Fruit fly (Drosophila melanogaster) whole organism, embryonic: ENCODE measurements around the gene eIF2gamma.
A peak's percentile ranks its signal among the peaks of the same experiment; 100 is the strongest.

Source experiments
- B-H1 ChIP-seq: fragments of 200-800 bp; sonication (Bioruptor generic); IDR thresholded peaks from 3 replicates; pipeline ENCODE4 v1.3.6; 2022; ENCODE audit warnings: missing biosample characterization, missing genetic modification characterization
- B-H2 ChIP-seq: fragments of 200-800 bp; sonication (Bioruptor generic); optimal IDR thresholded peaks from 2 replicates; lab custom pipeline; 2018; ENCODE audit warnings: missing biosample characterization, mild to moderate bottlenecking, missing genetic modification characterization
- CG10321 ChIP-seq: fragments of 200-800 bp; sonication (Bioruptor generic); IDR thresholded peaks from 2 replicates; pipeline ENCODE4 v1.3.6; 2022; ENCODE audit warnings: missing biosample characterization, missing genetic modification characterization
- CG10543 ChIP-seq: fragments of 200-800 bp; sonication (Bioruptor generic); optimal IDR thresholded peaks from 3 replicates; lab custom pipeline; 2017; ENCODE audit warnings: missing biosample characterization, mild to moderate bottlenecking, missing genetic modification characterization, moderate library complexity
- CG11695 ChIP-seq: fragments of 200-800 bp; sonication (Bioruptor generic); IDR thresholded peaks from 3 replicates; pipeline ENCODE4 v1.3.6; 2022; ENCODE audit warnings: missing biosample characterization, missing genetic modification characterization
- CG11696 ChIP-seq: fragments of 200-800 bp; sonication (Bioruptor generic); IDR thresholded peaks from 2 replicates; pipeline ENCODE4 v1.3.6; 2022; ENCODE audit warnings: missing biosample characterization, missing genetic modification characterization
- CG11723 ChIP-seq: fragments of 200-800 bp; sonication (Bioruptor generic); optimal IDR thresholded peaks from 2 replicates; lab custom pipeline; 2017; ENCODE audit warnings: missing biosample characterization, mild to moderate bottlenecking, missing genetic modification characterization
- CG12104 ChIP-seq: fragments of 200-800 bp; sonication (Bioruptor generic); optimal IDR thresholded peaks from 3 replicates; lab custom pipeline; 2016; ENCODE audit warnings: missing biosample characterization, missing genetic modification characterization
- CG14014 ChIP-seq: fragments of 200-800 bp; sonication (Bioruptor generic); IDR thresholded peaks from 2 replicates; pipeline ENCODE4 v1.3.6; 2022; ENCODE audit warnings: missing biosample characterization, missing genetic modification characterization
- CG14965 ChIP-seq: fragments of 200-800 bp; sonication (Bioruptor generic); optimal IDR thresholded peaks from 2 replicates; lab custom pipeline; 2016; ENCODE audit warnings: missing biosample characterization, missing genetic modification characterization, borderline replicate concordance
- CG1529 ChIP-seq: fragments of 200-800 bp; sonication (Bioruptor generic); optimal IDR thresholded peaks from 3 replicates; lab custom pipeline; 2018; ENCODE audit warnings: missing biosample characterization, missing genetic modification characterization
- CG18599 ChIP-seq: fragments of 200-800 bp; sonication (Bioruptor generic); optimal IDR thresholded peaks from 3 replicates; lab custom pipeline; 2017; ENCODE audit warnings: missing biosample characterization, missing genetic modification characterization, mild to moderate bottlenecking, moderate library complexity, missing genetic modification reagents
- CG3065 ChIP-seq: fragments of 200-800 bp; sonication (Bioruptor generic); optimal IDR thresholded peaks from 2 replicates; lab custom pipeline; 2016; ENCODE audit warnings: missing biosample characterization, missing genetic modification characterization
- CG33557 ChIP-seq: fragments of 200-800 bp; sonication (Bioruptor generic); optimal IDR thresholded peaks from 2 replicates; lab custom pipeline; 2019; ENCODE audit warnings: missing biosample characterization, mild to moderate bottlenecking, missing genetic modification characterization, moderate library complexity
- CG34224 ChIP-seq: fragments of 200-800 bp; sonication (Bioruptor generic); IDR thresholded peaks from 3 replicates; pipeline ENCODE4 v1.3.6; 2022; ENCODE audit warnings: missing biosample characterization, missing genetic modification characterization; ENCODE audit not compliant: partially characterized antibody
- CG7786 ChIP-seq: fragments of 200-800 bp; sonication (Bioruptor generic); optimal IDR thresholded peaks from 2 replicates; lab custom pipeline; 2016; ENCODE audit warnings: missing biosample characterization, missing genetic modification characterization
- CG8388 ChIP-seq: fragments of 200-800 bp; sonication (Bioruptor generic); optimal IDR thresholded peaks from 2 replicates; lab custom pipeline; 2019; ENCODE audit warnings: missing biosample characterization, mild to moderate bottlenecking, missing genetic modification characterization, moderate library complexity
- CHES-1-like ChIP-seq: fragments of 200-800 bp; sonication (Bioruptor generic); optimal IDR thresholded peaks from 2 replicates; lab custom pipeline; 2016; ENCODE audit warnings: missing biosample characterization, missing genetic modification characterization
- D ChIP-seq, 2 experiments: fragments of 200-800 bp in 1 of 2; fragments of >200 bp in 1 of 2; sonication (Bioruptor generic) in 1 of 2; optimal IDR thresholded peaks; 2 replicates in 1 of 2; 3 replicates in 1 of 2; lab custom pipeline; 2017; ENCODE audit warnings: mild to moderate bottlenecking in 1 of 2, missing biosample characterization in 1 of 2, missing genetic modification characterization in 1 of 2, missing genetic modification reagents in 1 of 2
- D19B ChIP-seq: fragments of 200-800 bp; sonication (Bioruptor generic); optimal IDR thresholded peaks from 2 replicates; lab custom pipeline; 2017; ENCODE audit warnings: missing biosample characterization, mild to moderate bottlenecking, missing genetic modification characterization
- Dip2 ChIP-seq: fragments of 200-800 bp; sonication (Bioruptor generic); IDR thresholded peaks from 2 replicates; pipeline ENCODE4 v1.3.6; 2022; ENCODE audit warnings: missing biosample characterization, missing genetic modification characterization
- Drgx ChIP-seq: fragments of 200-800 bp; sonication (Bioruptor generic); IDR thresholded peaks from 2 replicates; pipeline ENCODE4 v1.3.6; 2022; ENCODE audit warnings: missing biosample characterization, missing genetic modification characterization
- E2f2 ChIP-seq: fragments of 200-800 bp; sonication (Bioruptor generic); IDR thresholded peaks from 2 replicates; pipeline ENCODE4 v1.3.6; 2022; ENCODE audit warnings: missing biosample characterization, missing genetic modification characterization
- Fer3 ChIP-seq: fragments of 200-800 bp; sonication (Bioruptor generic); optimal IDR thresholded peaks from 2 replicates; lab custom pipeline; 2018; ENCODE audit warnings: missing biosample characterization, mild to moderate bottlenecking, missing genetic modification characterization, moderate library complexity
- Mrtf ChIP-seq: fragments of 200-800 bp; sonication (Bioruptor generic); IDR thresholded peaks from 3 replicates; pipeline ENCODE4 v1.3.6; 2022; ENCODE audit warnings: missing biosample characterization, missing genetic modification characterization
- NK7.1 ChIP-seq: fragments of 200-800 bp; sonication (Bioruptor generic); optimal IDR thresholded peaks from 3 replicates; lab custom pipeline; 2016; ENCODE audit warnings: missing biosample characterization, missing genetic modification characterization
- Sry-β ChIP-seq: fragments of 200-800 bp; sonication (Bioruptor generic); optimal IDR thresholded peaks from 2 replicates; lab custom pipeline; 2018; ENCODE audit warnings: missing biosample characterization, mild to moderate bottlenecking, missing genetic modification characterization, moderate library complexity
- Stat92E ChIP-seq, 3 experiments: fragments of >200 bp in 2 of 3; fragments of 200-800 bp in 1 of 3; sonication (Bioruptor generic) in 1 of 3; optimal IDR thresholded peaks; 2 replicates each; lab custom pipeline; 2017 to 2019; ENCODE audit warnings: missing biosample characterization in 3 of 3, missing genetic modification characterization in 3 of 3, mild to moderate bottlenecking in 1 of 3, moderate library complexity in 1 of 3
- ab ChIP-seq: fragments of 200-800 bp; sonication (Bioruptor generic); optimal IDR thresholded peaks from 2 replicates; lab custom pipeline; 2016; ENCODE audit warnings: missing biosample characterization, missing genetic modification characterization
- az2 ChIP-seq: fragments of 200-800 bp; sonication (Bioruptor generic); optimal IDR thresholded peaks from 3 replicates; lab custom pipeline; 2016; ENCODE audit warnings: missing biosample characterization, missing genetic modification characterization
- bbx ChIP-seq: fragments of 200-800 bp; sonication (Bioruptor generic); IDR thresholded peaks from 2 replicates; pipeline ENCODE4 v1.3.6; 2022; ENCODE audit warnings: missing biosample characterization, missing genetic modification characterization; ENCODE audit not compliant: partially characterized antibody
- bowl ChIP-seq: fragments of 200-800 bp; sonication (Bioruptor generic); IDR thresholded peaks from 2 replicates; pipeline ENCODE4 v1.3.6; 2022; ENCODE audit warnings: missing biosample characterization, missing genetic modification characterization
- gsb ChIP-seq: fragments of 200-800 bp; sonication (Bioruptor generic); IDR thresholded peaks from 2 replicates; pipeline ENCODE4 v1.3.6; 2022; ENCODE audit warnings: missing biosample characterization, missing genetic modification characterization
- gsb-n ChIP-seq: fragments of 200-800 bp; sonication (Bioruptor generic); optimal IDR thresholded peaks from 3 replicates; lab custom pipeline; 2018; ENCODE audit warnings: missing biosample characterization, mild to moderate bottlenecking, missing genetic modification characterization
- ham ChIP-seq: fragments of 200-800 bp; sonication (Bioruptor generic); IDR thresholded peaks from 2 replicates; pipeline ENCODE4 v1.3.6; 2022; ENCODE audit warnings: missing biosample characterization, missing genetic modification characterization
- insv ChIP-seq, 2 experiments: fragments of 200-800 bp; sonication (Bioruptor generic); optimal IDR thresholded peaks; 3 replicates each; lab custom pipeline; 2016 to 2018; ENCODE audit warnings: missing biosample characterization in 2 of 2, missing genetic modification characterization in 2 of 2
- inv ChIP-seq: fragments of 200-800 bp; sonication (Bioruptor generic); IDR thresholded peaks from 2 replicates; pipeline ENCODE4 v1.3.6; 2022; ENCODE audit warnings: missing biosample characterization, missing genetic modification characterization; ENCODE audit not compliant: partially characterized antibody
- klu ChIP-seq: fragments of 200-800 bp; sonication (Bioruptor generic); IDR thresholded peaks from 2 replicates; pipeline ENCODE4 v1.3.6; 2022; ENCODE audit warnings: missing biosample characterization, missing genetic modification characterization
- lov ChIP-seq, 2 experiments: fragments of 200-800 bp in 1 of 2; fragments of >200 bp in 1 of 2; sonication (Bioruptor generic) in 1 of 2; IDR thresholded peaks in 1 of 2; optimal IDR thresholded peaks in 1 of 2; 2 replicates in 1 of 2; 3 replicates in 1 of 2; pipeline versions ENCODE4 v1.3.6 to Lab custom; 2017 to 2022; ENCODE audit warnings: missing biosample characterization in 1 of 2, missing genetic modification characterization in 1 of 2
- otp ChIP-seq: fragments of 200-800 bp; sonication (Bioruptor generic); IDR thresholded peaks from 3 replicates; pipeline ENCODE4, ENCODE4 v1.3.6; 2022; ENCODE audit warnings: missing biosample characterization, missing genetic modification characterization
- ro ChIP-seq: fragments of 200-800 bp; sonication (Bioruptor generic); IDR thresholded peaks from 2 replicates; pipeline ENCODE4 v1.3.6; 2022; ENCODE audit warnings: missing biosample characterization, missing genetic modification characterization
- sisA ChIP-seq: fragments of 200-800 bp; sonication (Bioruptor generic); IDR thresholded peaks from 2 replicates; pipeline ENCODE4 v1.3.6; 2022; ENCODE audit warnings: missing biosample characterization, missing genetic modification characterization
- sob ChIP-seq: fragments of 200-800 bp; sonication (Bioruptor generic); IDR thresholded peaks from 2 replicates; pipeline ENCODE4 v1.3.6; 2022; ENCODE audit warnings: missing biosample characterization, missing genetic modification characterization
- sqz ChIP-seq: fragments of 200-800 bp; sonication (Bioruptor generic); optimal IDR thresholded peaks from 3 replicates; lab custom pipeline; 2018; ENCODE audit warnings: missing biosample characterization, mild to moderate bottlenecking, missing genetic modification characterization
- tin ChIP-seq: fragments of 200-800 bp; sonication (Bioruptor generic); optimal IDR thresholded peaks from 3 replicates; lab custom pipeline; 2016; ENCODE audit warnings: missing biosample characterization, missing genetic modification characterization
- trem ChIP-seq: fragments of 200-800 bp; optimal IDR thresholded peaks from 3 replicates; lab custom pipeline; 2019; ENCODE audit warnings: missing biosample characterization, mild to moderate bottlenecking, missing genetic modification characterization, moderate library complexity
- wdn ChIP-seq: fragments of 200-800 bp; sonication (Bioruptor generic); IDR thresholded peaks from 2 replicates; pipeline ENCODE4 v1.3.6; 2022; ENCODE audit warnings: missing biosample characterization, missing genetic modification characterization
- z ChIP-seq: fragments of 200-800 bp; sonication (Bioruptor generic); IDR thresholded peaks from 3 replicates; pipeline ENCODE4 v1.3.6; 2022; ENCODE audit warnings: missing biosample characterization, missing genetic modification characterization
- zfh1 ChIP-seq: fragments of 200-800 bp; sonication (Bioruptor generic); IDR thresholded peaks from 3 replicates; pipeline ENCODE4 v1.3.6; 2022; ENCODE audit warnings: missing biosample characterization, missing genetic modification characterization

eIF2gamma gene

DNA sequence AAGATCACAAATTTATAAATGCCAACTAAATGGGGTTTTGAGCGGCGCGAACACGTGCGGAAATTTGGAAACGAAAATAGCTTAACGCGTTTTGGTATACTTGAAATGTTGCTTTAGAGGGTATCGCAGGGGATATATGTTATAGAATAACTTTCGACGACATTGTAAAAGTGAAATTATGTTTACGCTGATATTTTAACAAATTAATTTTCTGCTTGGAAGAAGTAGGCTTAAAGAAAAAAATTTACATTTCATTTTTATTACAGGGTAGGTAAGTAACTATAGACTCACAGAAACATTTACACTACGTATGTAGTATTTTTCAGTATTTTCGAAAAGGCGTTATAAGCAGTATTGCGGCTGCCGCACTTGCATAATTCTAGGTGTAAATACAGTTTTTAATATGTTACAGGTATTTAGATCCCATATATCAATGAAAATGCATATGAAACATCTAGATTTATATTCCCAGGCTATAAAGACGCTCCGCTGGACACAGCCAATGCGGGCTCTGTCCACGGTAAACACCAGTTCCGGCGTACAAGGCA, 33.9 kb downstream of the eIF2gamma start, which contains the start of the genes Art3 and mRpS10 (continued):
- TF ChIP-seq B-H2 (peak; percentile 100), ab (peak; percentile 98), B-H1 (GFP tag; lab: Robert Waterston, UW) (peak; percentile 100), CG11723 (GFP tag; lab: Kevin White, UChicago) (peak; percentile 99), sisA (GFP tag; lab: Robert Waterston, UW) (peak; percentile 100), trem (tag; lab: Kevin White, UChicago) (peak; percentile 98), gsb (GFP tag; lab: Robert Waterston, UW) (peak; percentile 100), Drgx (GFP tag; lab: Robert Waterston, UW) (peak; percentile 100), Mrtf (GFP tag; lab: Robert Waterston, UW) (peak; percentile 100), CG3065 (GFP tag; lab: Kevin White, UChicago) (peak; percentile 100), ham (peak; percentile 100), CG33557 (GFP tag; lab: Kevin White, UChicago) (peak; percentile 100), CG11696 (peak; percentile 99), CG14014 (GFP tag; lab: Robert Waterston, UW) (peak; percentile 100), tin (GFP tag; lab: Kevin White, UChicago) (peak; percentile 100), CG10543 (peak; percentile 100), gsb-n (tag; lab: Kevin White, UChicago) (peak; percentile 100), Stat92E (GFP tag; optimal IDR thresholded peaks at IDR 0.05; lab: Kevin White, UChicago) (peak in 1 of 3 experiments; percentile 100), bbx (GFP tag; lab: Robert Waterston, UW) (no peak), sqz (peak; percentile 100), CG11695 (peak; percentile 100), CG18599 (GFP tag; lab: Kevin White, UChicago) (peak; percentile 100), sob (GFP tag; lab: Robert Waterston, UW) (peak; percentile 100), klu (GFP tag; lab: Robert Waterston, UW) (peak; percentile 100), bowl (GFP tag; lab: Robert Waterston, UW) (peak; percentile 99), D (optimal IDR thresholded peaks at IDR 0.05; lab: Kevin White, UChicago) (no peak), D (GFP tag; optimal IDR thresholded peaks at IDR 0.05; lab: Kevin White, UChicago) (peak; percentile 100), CG12104 (peak; percentile 100), zfh1 (peak; percentile 100), az2 (GFP tag; lab: Kevin White, UChicago) (peak; percentile 100), CG1529 (GFP tag; lab: Kevin White, UChicago) (peak; percentile 100), wdn (GFP tag; lab: Robert Waterston, UW) (peak; percentile 100), CG8388 (GFP tag; lab: Kevin White, UChicago) (peak; percentile 100), CG34224 (peak; percentile 26; the same call in 1 of the 3 replicates), CG7786 (peak; percentile 100), Sry-β (peak; percentile 83), D19B (peak; percentile 100), z (peak; percentile 88), Fer3 (tag; lab: Kevin White, UChicago) (peak; percentile 100), NK7.1 (GFP tag; lab: Kevin White, UChicago) (peak; percentile 100), CG10321 (GFP tag; lab: Robert Waterston, UW) (peak; percentile 92), lov (optimal IDR thresholded peaks at IDR 0.05; lab: Kevin White, UChicago) (no peak), lov (GFP tag; IDR thresholded peaks at IDR 0.05; lab: Robert Waterston, UW) (peak; percentile 100), otp (GFP tag; lab: Robert Waterston, UW) (peak; percentile 100), inv (GFP tag; lab: Robert Waterston, UW) (no peak), ro (GFP tag; lab: Robert Waterston, UW) (peak; percentile 100), CHES-1-like (peak; percentile 100), CG14965 (peak; percentile 94), E2f2 (GFP tag; lab: Robert Waterston, UW) (peak; percentile 96), insv (GFP tag; optimal IDR thresholded peaks at IDR 0.05; lab: Kevin White, UChicago) (peak; percentile 69 to 88), Dip2 (GFP tag; lab: Robert Waterston, UW) (peak; percentile 84)
